Fruit fly (Drosophila melanogaster): ENCODE results near the gene CG10068.

dm6 chr3R:7111206-7111858 lies 16.5 kb downstream of the CG10068 start:
- TF ChIP-seq Vsx2 (GFP tag; optimal IDR thresholded peaks at IDR 0.05; ENCODE audit: partially characterized antibody) (no peak), Dif (GFP tag; optimal IDR thresholded peaks at IDR 0.05; ENCODE audit: partially characterized antibody) (no peak), CG9705 (GFP tag; optimal IDR thresholded peaks at IDR 0.05) (no peak), Myc (optimal IDR thresholded peaks at IDR 0.05) (no peak), jim (GFP tag; optimal IDR thresholded peaks at IDR 0.05) (no peak)
